Fruit fly (Drosophila melanogaster): ENCODE data around the gene Ctps.

Gene Ctps

DNA sequence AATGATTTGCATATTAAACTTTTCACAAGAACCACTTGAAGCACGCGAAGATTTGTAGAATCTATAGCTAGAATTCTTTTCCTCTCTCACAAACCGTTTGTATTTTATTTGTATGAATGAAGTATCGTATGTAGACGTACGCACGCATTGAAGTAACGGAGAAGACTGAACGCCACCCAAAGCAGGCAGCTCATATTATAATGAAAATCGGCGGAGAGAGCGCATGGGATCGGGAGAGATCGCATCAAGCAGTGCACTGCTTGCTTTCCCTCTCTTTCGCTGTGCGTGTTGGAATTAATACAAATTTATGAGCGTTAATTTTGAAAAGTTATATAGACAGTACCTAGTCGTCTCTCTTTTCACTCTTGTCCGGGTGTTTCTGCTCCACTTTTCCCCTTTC is 18.4 kb upstream of the Ctps start (continued):
- TF ChIP-seq Dp (GFP tag; optimal IDR thresholded peaks at IDR 0.05), result peak; percentile 3
- peak; percentile 43; the same call in 1 of the 2 replicates for TF ChIP-seq CG13287 (GFP tag; IDR thresholded peaks at IDR 0.05; ENCODE audit: partially characterized antibody)
- no peak for TF ChIP-seq knrl (GFP tag; IDR thresholded peaks at IDR 0.05; ENCODE audit: partially characterized antibody)
- no peak for TF ChIP-seq CG6683 (GFP tag; optimal IDR thresholded peaks at IDR 0.05)
- peak; percentile 20 for TF ChIP-seq CG33557 (GFP tag; optimal IDR thresholded peaks at IDR 0.05)
- no peak for TF ChIP-seq bowl (GFP tag; IDR thresholded peaks at IDR 0.05)
- TF ChIP-seq Bgb (GFP tag; IDR thresholded peaks at IDR 0.05; ENCODE audit: partially characterized antibody), result peak; percentile 45; the same call in 1 of the 2 replicates
- TF ChIP-seq Opbp (GFP tag; IDR thresholded peaks at IDR 0.05; ENCODE audit: partially characterized antibody), result 0 out of 3 replicates have a peak, but pooled peaks have one; percentile 39
- TF ChIP-seq tap (tag; optimal IDR thresholded peaks at IDR 0.05), result peak; percentile 13
- TF ChIP-seq jigr1 (GFP tag; IDR thresholded peaks at IDR 0.05), result no peak
- TF ChIP-seq CG32532 (GFP tag; IDR thresholded peaks at IDR 0.05), result peak; percentile 50; the same call in 1 of the 2 replicates
- TF ChIP-seq CG31365 (tag; optimal IDR thresholded peaks at IDR 0.05), result peak; percentile 97
- peak; percentile 47; the same call in 1 of the 2 replicates for TF ChIP-seq amos (GFP tag; IDR thresholded peaks at IDR 0.05; ENCODE audit: partially characterized antibody)
- no peak for TF ChIP-seq CG2889 (GFP tag; IDR thresholded peaks at IDR 0.05)
- TF ChIP-seq MTF-1 (GFP tag; optimal IDR thresholded peaks at IDR 0.05; ENCODE audit: borderline replicate concordance), result no peak
- peak; percentile 67 for TF ChIP-seq ato (GFP tag; IDR thresholded peaks at IDR 0.05; ENCODE audit: partially characterized antibody)
- TF ChIP-seq cwo (GFP tag; optimal IDR thresholded peaks at IDR 0.05), result no peak
- no peak for TF ChIP-seq hkb (optimal IDR thresholded peaks at IDR 0.05)
- peak; percentile 33; the same call in 1 of the 2 replicates for TF ChIP-seq hkb (GFP tag; IDR thresholded peaks at IDR 0.05)
- no peak for TF ChIP-seq Mrtf (GFP tag; IDR thresholded peaks at IDR 0.05)
- peak; percentile 65; the same call in 2 of the 3 replicates for TF ChIP-seq CG6791 (GFP tag; IDR thresholded peaks at IDR 0.05; ENCODE audit: partially characterized antibody)
- TF ChIP-seq Ada2b (GFP tag; IDR thresholded peaks at IDR 0.05), result 0 out of 2 replicates have a peak, but pooled peaks have one; percentile 14
- TF ChIP-seq peb (GFP tag; IDR thresholded peaks at IDR 0.05), result no peak
- TF ChIP-seq CG8290 (GFP tag; optimal IDR thresholded peaks at IDR 0.05), result peak; percentile 14
- TF ChIP-seq CG8290 (tag; optimal IDR thresholded peaks at IDR 0.05), result no peak
- no peak for TF ChIP-seq trem (tag; optimal IDR thresholded peaks at IDR 0.05)
- TF ChIP-seq ac (GFP tag; optimal IDR thresholded peaks at IDR 0.05), result no peak
- TF ChIP-seq Med (GFP tag), result peak; percentile 65
- TF ChIP-seq slbo (GFP tag; IDR thresholded peaks at IDR 0.05), result peak; percentile 30; the same call in 1 of the 2 replicates
- no peak for TF ChIP-seq CG13894 (tag; optimal IDR thresholded peaks at IDR 0.05)
- no peak for TF ChIP-seq D (optimal IDR thresholded peaks at IDR 0.05)
- no peak for TF ChIP-seq D (GFP tag; optimal IDR thresholded peaks at IDR 0.05)
- peak; percentile 24; the same call in 1 of the 3 replicates for TF ChIP-seq HLH4C (GFP tag; IDR thresholded peaks at IDR 0.05; ENCODE audit: partially characterized antibody)
- 0 out of 3 replicates have a peak, but pooled peaks have one; percentile 8 for TF ChIP-seq CG17361 (GFP tag; IDR thresholded peaks at IDR 0.05)
- TF ChIP-seq Scr (GFP tag; IDR thresholded peaks at IDR 0.05; ENCODE audit: partially characterized antibody), result peak; percentile 15; the same call in 1 of the 2 replicates
- no peak for TF ChIP-seq Oli (tag; optimal IDR thresholded peaks at IDR 0.05)
- peak in 1 of 3 experiments; percentile 9 for TF ChIP-seq Stat92E (GFP tag; optimal IDR thresholded peaks at IDR 0.05)
- TF ChIP-seq CG2199 (GFP tag; IDR thresholded peaks at IDR 0.05), result peak; percentile 91
- no peak for TF ChIP-seq sqz (GFP tag; optimal IDR thresholded peaks at IDR 0.05)
- no peak for TF ChIP-seq D19A (tag; optimal IDR thresholded peaks at IDR 0.05)
- peak; percentile 56 for TF ChIP-seq yki (optimal IDR thresholded peaks at IDR 0.05)
- peak; percentile 93 for TF ChIP-seq Jarid2 (GFP tag; optimal IDR thresholded peaks at IDR 0.05)
- TF ChIP-seq CG10274 (GFP tag; optimal IDR thresholded peaks at IDR 0.05), result no peak
- no peak for TF ChIP-seq twi (tag; optimal IDR thresholded peaks at IDR 0.05)
- peak; percentile 33 for TF ChIP-seq stwl (tag; optimal IDR thresholded peaks at IDR 0.05)
- no peak for TF ChIP-seq Poxn (GFP tag; IDR thresholded peaks at IDR 0.05)
- TF ChIP-seq CG14050 (GFP tag; IDR thresholded peaks at IDR 0.05), result no peak
- TF ChIP-seq Trl (optimal IDR thresholded peaks at IDR 0.05), result peak; percentile 91 to 93
- peak; percentile 61 for TF ChIP-seq Trl (GFP tag; optimal IDR thresholded peaks at IDR 0.05)
- peak; percentile 9 for TF ChIP-seq sug (tag; optimal IDR thresholded peaks at IDR 0.05)

Data from whole organism, embryonic.